Fruit fly (Drosophila melanogaster) whole organism, embryonic: ENCODE data around the gene ver.

Experiments used
- ATbp ChIP-seq: fragments of 200-800 bp; sonication (Bioruptor generic); optimal IDR thresholded peaks from 2 replicates; lab custom pipeline; 2017; ENCODE audit warnings: missing biosample characterization, mild to moderate bottlenecking, missing genetic modification characterization, missing genetic modification reagents
- Ada2b ChIP-seq: fragments of 200-800 bp; sonication (Bioruptor generic); IDR thresholded peaks from 2 replicates; pipeline ENCODE4 v1.3.6; 2022; ENCODE audit warnings: missing biosample characterization, missing genetic modification characterization
- Atf3 ChIP-seq: fragments of 200-800 bp; sonication (Bioruptor generic); optimal IDR thresholded peaks from 3 replicates; lab custom pipeline; 2016; ENCODE audit warnings: missing biosample characterization, missing genetic modification characterization
- B-H1 ChIP-seq: fragments of 200-800 bp; sonication (Bioruptor generic); IDR thresholded peaks from 3 replicates; pipeline ENCODE4 v1.3.6; 2022; ENCODE audit warnings: missing biosample characterization, missing genetic modification characterization
- CG10979 ChIP-seq: fragments of 200-800 bp; sonication (Bioruptor generic); optimal IDR thresholded peaks from 2 replicates; lab custom pipeline; 2018; ENCODE audit warnings: missing biosample characterization, mild to moderate bottlenecking, missing genetic modification characterization, moderate library complexity
- CG11093 ChIP-seq: fragments of 200-800 bp; sonication (Bioruptor generic); IDR thresholded peaks from 3 replicates; pipeline ENCODE4 v1.3.6; 2022; ENCODE audit warnings: missing biosample characterization, missing genetic modification characterization
- CG12659 ChIP-seq: fragments of 200-800 bp; sonication (Bioruptor generic); optimal IDR thresholded peaks from 3 replicates; lab custom pipeline; 2017; ENCODE audit warnings: mild to moderate bottlenecking, missing biosample characterization, missing genetic modification reagents, missing genetic modification characterization
- CG13123 ChIP-seq: fragments of 200-800 bp; sonication (Bioruptor generic); optimal IDR thresholded peaks from 2 replicates; lab custom pipeline; 2016; ENCODE audit warnings: missing biosample characterization, missing genetic modification characterization
- CG14710 ChIP-seq: fragments of 200-800 bp; sonication (Bioruptor generic); optimal IDR thresholded peaks from 3 replicates; lab custom pipeline; 2019; ENCODE audit warnings: missing biosample characterization, mild to moderate bottlenecking, missing genetic modification characterization, moderate library complexity
- CG18764 ChIP-seq: fragments of 200-800 bp; sonication (Bioruptor generic); optimal IDR thresholded peaks from 3 replicates; lab custom pipeline; 2016; ENCODE audit warnings: missing biosample characterization, missing genetic modification characterization
- CG2120 ChIP-seq: fragments of 200-800 bp; sonication (Bioruptor generic); optimal IDR thresholded peaks from 3 replicates; lab custom pipeline; 2016; ENCODE audit warnings: missing biosample characterization, missing genetic modification characterization
- CG30403 ChIP-seq: fragments of 200-800 bp; sonication (Bioruptor generic); optimal IDR thresholded peaks from 3 replicates; lab custom pipeline; 2016; ENCODE audit warnings: missing biosample characterization, missing genetic modification characterization
- CG32532 ChIP-seq: fragments of 200-800 bp; sonication (Bioruptor generic); IDR thresholded peaks from 2 replicates; pipeline ENCODE4 v1.3.6; 2022; ENCODE audit warnings: missing biosample characterization, missing genetic modification characterization
- CG3838 ChIP-seq: fragments of 200-800 bp; sonication (Bioruptor generic); optimal IDR thresholded peaks from 3 replicates; lab custom pipeline; 2016; ENCODE audit warnings: missing biosample characterization, missing genetic modification characterization
- CG4360 ChIP-seq: fragments of 200-800 bp; sonication (Bioruptor generic); IDR thresholded peaks from 2 replicates; pipeline ENCODE4 v1.3.6; 2022; ENCODE audit warnings: missing biosample characterization, missing genetic modification characterization
- CG6272 ChIP-seq: fragments of 200-800 bp; sonication (Bioruptor generic); IDR thresholded peaks from 2 replicates; pipeline ENCODE4 v1.3.6; 2022; ENCODE audit warnings: missing biosample characterization, missing genetic modification characterization
- CG6654 ChIP-seq: fragments of 200-800 bp; sonication (Bioruptor generic); optimal IDR thresholded peaks from 2 replicates; lab custom pipeline; 2017; ENCODE audit warnings: missing biosample characterization, mild to moderate bottlenecking, missing genetic modification characterization
- CG7372 ChIP-seq: fragments of 200-800 bp; sonication (Bioruptor generic); IDR thresholded peaks from 2 replicates; pipeline ENCODE4 v1.3.6; 2022; ENCODE audit warnings: missing biosample characterization, missing genetic modification characterization
- CG7839 ChIP-seq: fragments of 200-800 bp; sonication (Bioruptor generic); optimal IDR thresholded peaks from 3 replicates; lab custom pipeline; 2018; ENCODE audit warnings: missing biosample characterization, mild to moderate bottlenecking, missing genetic modification characterization, moderate library complexity
- CG9215 ChIP-seq: fragments of 200-800 bp; sonication (Bioruptor generic); IDR thresholded peaks from 2 replicates; pipeline ENCODE4 v1.3.6; 2022; ENCODE audit warnings: missing biosample characterization, missing genetic modification characterization
- Deaf1 ChIP-seq: fragments of 200-800 bp; optimal IDR thresholded peaks from 3 replicates; lab custom pipeline; 2019; ENCODE audit warnings: missing biosample characterization, mild to moderate bottlenecking, missing genetic modification characterization, moderate library complexity
- E2f1 ChIP-seq: fragments of 200-800 bp; sonication (Bioruptor generic); IDR thresholded peaks from 2 replicates; pipeline ENCODE4 v1.3.6; 2022; ENCODE audit warnings: missing biosample characterization, missing genetic modification characterization
- Eip74EF ChIP-seq, 2 experiments: fragments of 200-800 bp in 1 of 2; fragments of >200 bp in 1 of 2; sonication (Bioruptor generic) in 1 of 2; optimal IDR thresholded peaks; 2 replicates each; lab custom pipeline; 2017 to 2019; ENCODE audit warnings: missing biosample characterization in 2 of 2, missing genetic modification characterization in 2 of 2, mild to moderate bottlenecking in 1 of 2, moderate library complexity in 1 of 2
- Fer2 ChIP-seq: fragments of 200-800 bp; sonication (Bioruptor generic); optimal IDR thresholded peaks from 2 replicates; lab custom pipeline; 2018; ENCODE audit warnings: missing biosample characterization, mild to moderate bottlenecking, missing genetic modification characterization, moderate library complexity
- Gsc ChIP-seq: fragments of 200-800 bp; sonication (Bioruptor generic); IDR thresholded peaks from 2 replicates; pipeline ENCODE4 v1.3.6; 2022; ENCODE audit warnings: missing biosample characterization, missing genetic modification characterization
- HHEX ChIP-seq: fragments of 200-800 bp; sonication (Bioruptor generic); optimal IDR thresholded peaks from 3 replicates; lab custom pipeline; 2017; ENCODE audit warnings: missing biosample characterization, mild to moderate bottlenecking, missing genetic modification characterization, missing genetic modification reagents
- Hand ChIP-seq: fragments of 200-800 bp; sonication (Bioruptor generic); optimal IDR thresholded peaks from 2 replicates; lab custom pipeline; 2017; ENCODE audit warnings: mild to moderate bottlenecking, missing biosample characterization, missing genetic modification reagents, missing genetic modification characterization
- Lhr ChIP-seq: fragments of 200-800 bp; sonication (Bioruptor generic); optimal IDR thresholded peaks from 3 replicates; lab custom pipeline; 2017; ENCODE audit warnings: mild to moderate bottlenecking, missing biosample characterization, missing genetic modification reagents, missing genetic modification characterization
- Neu2 ChIP-seq: fragments of 200-800 bp; sonication (Bioruptor generic); optimal IDR thresholded peaks from 3 replicates; lab custom pipeline; 2016; ENCODE audit warnings: missing biosample characterization, missing genetic modification characterization, borderline replicate concordance
- Nf-YB ChIP-seq: fragments of 200-800 bp; sonication (Bioruptor generic); optimal IDR thresholded peaks from 3 replicates; lab custom pipeline; 2019; ENCODE audit warnings: missing biosample characterization, mild to moderate bottlenecking, missing genetic modification characterization, moderate library complexity
- Sry-δ ChIP-seq: fragments of 200-800 bp; sonication (Bioruptor generic); optimal IDR thresholded peaks from 2 replicates; lab custom pipeline; 2016; ENCODE audit warnings: missing biosample characterization, missing genetic modification characterization
- chm ChIP-seq: fragments of 200-800 bp; sonication (Bioruptor generic); IDR thresholded peaks from 2 replicates; pipeline ENCODE4 v1.3.6; 2022; ENCODE audit warnings: missing biosample characterization, missing genetic modification characterization
- ems ChIP-seq: fragments of 200-800 bp; sonication (Bioruptor generic); optimal IDR thresholded peaks from 3 replicates; lab custom pipeline; 2016; ENCODE audit warnings: missing biosample characterization, missing genetic modification characterization
- fd64A ChIP-seq: fragments of 200-800 bp; sonication (Bioruptor generic); optimal IDR thresholded peaks from 3 replicates; lab custom pipeline; 2018; ENCODE audit warnings: missing biosample characterization, mild to moderate bottlenecking, missing genetic modification characterization
- gsb ChIP-seq: fragments of 200-800 bp; sonication (Bioruptor generic); IDR thresholded peaks from 2 replicates; pipeline ENCODE4 v1.3.6; 2022; ENCODE audit warnings: missing biosample characterization, missing genetic modification characterization
- hbn ChIP-seq: fragments of 200-800 bp; sonication (Bioruptor generic); IDR thresholded peaks from 2 replicates; pipeline ENCODE4 v1.3.6; 2022; ENCODE audit warnings: missing biosample characterization, missing genetic modification characterization; ENCODE audit not compliant: partially characterized antibody
- her ChIP-seq: fragments of 200-800 bp; sonication (Bioruptor generic); optimal IDR thresholded peaks from 2 replicates; lab custom pipeline; 2016; ENCODE audit warnings: missing biosample characterization, missing genetic modification characterization
- jumu ChIP-seq: fragments of 200-800 bp; sonication (Bioruptor generic); optimal IDR thresholded peaks from 3 replicates; lab custom pipeline; 2016; ENCODE audit warnings: missing biosample characterization, missing genetic modification characterization
- lov ChIP-seq, 2 experiments: fragments of 200-800 bp in 1 of 2; fragments of >200 bp in 1 of 2; sonication (Bioruptor generic) in 1 of 2; IDR thresholded peaks in 1 of 2; optimal IDR thresholded peaks in 1 of 2; 2 replicates in 1 of 2; 3 replicates in 1 of 2; pipeline versions ENCODE4 v1.3.6 to Lab custom; 2017 to 2022; ENCODE audit warnings: missing biosample characterization in 1 of 2, missing genetic modification characterization in 1 of 2
- luna ChIP-seq: fragments of 200-800 bp; sonication (Bioruptor generic); optimal IDR thresholded peaks from 2 replicates; lab custom pipeline; 2016; ENCODE audit warnings: missing biosample characterization, missing genetic modification characterization
- mam ChIP-seq: fragments of 200-800 bp; sonication (Bioruptor generic); optimal IDR thresholded peaks from 3 replicates; lab custom pipeline; 2016; ENCODE audit warnings: missing biosample characterization, missing genetic modification characterization
- pan ChIP-seq, 4 experiments: fragments of >200 bp in 3 of 4; fragments of 200-800 bp in 1 of 4; sonication (Bioruptor generic) in 1 of 4; optimal IDR thresholded peaks in 3 of 4; IDR thresholded peaks in 1 of 4; 2 replicates each; pipeline versions ENCODE4 v1.3.6 to Lab custom; 2017 to 2022; ENCODE audit warnings: missing biosample characterization in 2 of 4, missing genetic modification characterization in 2 of 4, mixed read lengths in 1 of 4
- pzg ChIP-seq: fragments of 200-800 bp; sonication (Bioruptor generic); optimal IDR thresholded peaks from 3 replicates; lab custom pipeline; 2018; ENCODE audit warnings: missing biosample characterization, mild to moderate bottlenecking, missing genetic modification characterization, moderate library complexity
- salm ChIP-seq: fragments of 200-800 bp; sonication (Bioruptor generic); optimal IDR thresholded peaks from 2 replicates; lab custom pipeline; 2018; ENCODE audit warnings: missing biosample characterization, mild to moderate bottlenecking, missing genetic modification characterization
- tin ChIP-seq: fragments of 200-800 bp; sonication (Bioruptor generic); optimal IDR thresholded peaks from 3 replicates; lab custom pipeline; 2016; ENCODE audit warnings: missing biosample characterization, missing genetic modification characterization
- tll ChIP-seq, 2 experiments: fragments of 200-800 bp in 1 of 2; fragments of >200 bp in 1 of 2; sonication (Bioruptor generic) in 1 of 2; optimal IDR thresholded peaks; 2 replicates each; lab custom pipeline; 2017 to 2019; ENCODE audit warnings: missing biosample characterization in 2 of 2, missing genetic modification characterization in 2 of 2, mild to moderate bottlenecking in 1 of 2, moderate library complexity in 1 of 2
- toy ChIP-seq: fragments of 200-800 bp; sonication (Bioruptor generic); IDR thresholded peaks from 2 replicates; pipeline ENCODE4 v1.3.6; 2022; ENCODE audit warnings: missing biosample characterization, missing genetic modification characterization
- trem ChIP-seq: fragments of 200-800 bp; optimal IDR thresholded peaks from 3 replicates; lab custom pipeline; 2019; ENCODE audit warnings: missing biosample characterization, mild to moderate bottlenecking, missing genetic modification characterization, moderate library complexity
- vfl ChIP-seq: fragments of 200-800 bp; sonication (Bioruptor generic); optimal IDR thresholded peaks from 2 replicates; lab custom pipeline; 2016; ENCODE audit warnings: missing biosample characterization, missing genetic modification characterization

ver gene

DNA sequence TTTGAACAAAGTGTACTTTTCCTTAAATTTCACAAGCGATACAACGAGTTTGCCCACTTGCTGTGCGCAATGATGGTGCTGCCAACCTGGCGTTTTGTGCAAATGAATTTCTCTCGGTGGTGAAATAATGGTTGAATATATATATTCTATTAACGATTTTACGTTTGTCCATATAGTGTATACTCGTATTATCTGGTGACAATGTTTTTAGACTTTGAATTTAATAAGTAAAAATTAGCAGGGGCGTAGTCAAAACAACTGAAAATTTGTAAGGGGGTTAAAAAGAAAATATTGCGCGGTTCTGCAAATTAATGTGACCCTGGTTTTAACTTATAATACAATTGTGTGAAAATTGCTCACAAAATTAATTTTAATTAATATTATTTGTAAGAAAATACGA, at the start of gene ver, which contains the start of gene Gcn5 (continued):
- TF ChIP-seq jumu (GFP tag; lab: Kevin White, UChicago) (peak; percentile 78), CG6654 (peak; percentile 75), Ada2b (peak; percentile 92), E2f1 (peak; percentile 93), Neu2 (no peak), B-H1 (GFP tag; lab: Robert Waterston, UW) (peak; percentile 93), pzg (peak; percentile 52), hbn (GFP tag; lab: Robert Waterston, UW) (no peak), CG11093 (GFP tag; lab: Robert Waterston, UW) (peak; percentile 89), ems (GFP tag; lab: Kevin White, UChicago) (peak; percentile 90), mam (GFP tag; lab: Kevin White, UChicago) (peak; percentile 92), CG7372 (GFP tag; lab: Robert Waterston, UW) (peak; percentile 94), Hand (GFP tag; lab: Kevin White, UChicago) (peak; percentile 70), CG2120 (GFP tag; lab: Kevin White, UChicago) (peak; percentile 96), Gsc (GFP tag; lab: Robert Waterston, UW) (peak; percentile 72), gsb (GFP tag; lab: Robert Waterston, UW) (peak; percentile 88), CG32532 (GFP tag; lab: Robert Waterston, UW) (peak; percentile 95), Fer2 (tag; lab: Kevin White, UChicago) (peak; percentile 84), salm (peak; percentile 74), Deaf1 (peak; percentile 67), fd64A (peak; percentile 25), CG6272 (GFP tag; lab: Robert Waterston, UW) (peak; percentile 94), chm (GFP tag; lab: Robert Waterston, UW) (peak; percentile 92), luna (GFP tag; lab: Kevin White, UChicago) (peak; percentile 82), Atf3 (GFP tag; lab: Kevin White, UChicago) (peak; percentile 65), pan (optimal IDR thresholded peaks at IDR 0.05; lab: Kevin White, UChicago) (no peak), pan (GFP tag; optimal IDR thresholded peaks at IDR 0.05 in 1 of 2, IDR thresholded peaks at IDR 0.05 in 1 of 2) (peak in 1 of 2 experiments; percentile 95), CG14710 (peak; percentile 91), CG4360 (peak; percentile 63), her (GFP tag; lab: Kevin White, UChicago) (peak; percentile 1), Eip74EF (GFP tag; optimal IDR thresholded peaks at IDR 0.05; lab: Kevin White, UChicago) (peak in 1 of 2 experiments; percentile 81), Sry-δ (GFP tag; lab: Kevin White, UChicago) (peak; percentile 41), CG18764 (GFP tag; lab: Kevin White, UChicago) (peak; percentile 78), tll (GFP tag; optimal IDR thresholded peaks at IDR 0.05; lab: Kevin White, UChicago) (peak in 1 of 2 experiments; percentile 27), toy (peak; percentile 69; the same call in 1 of the 2 replicates), trem (tag; lab: Kevin White, UChicago) (peak; percentile 100), CG12659 (GFP tag; lab: Kevin White, UChicago) (peak; percentile 95), CG7839 (tag; lab: Kevin White, UChicago) (peak; percentile 93), CG30403 (GFP tag; lab: Kevin White, UChicago) (peak; percentile 93), Nf-YB (GFP tag; lab: Kevin White, UChicago) (peak; percentile 78), CG13123 (GFP tag; lab: Kevin White, UChicago) (peak; percentile 70), ATbp (GFP tag; lab: Kevin White, UChicago) (peak; percentile 85), CG3838 (peak; percentile 70), CG10979 (tag; lab: Kevin White, UChicago) (peak; percentile 87), lov (optimal IDR thresholded peaks at IDR 0.05; lab: Kevin White, UChicago) (no peak), lov (GFP tag; IDR thresholded peaks at IDR 0.05; lab: Robert Waterston, UW) (peak; percentile 90), HHEX (GFP tag; lab: Kevin White, UChicago) (peak; percentile 93), Lhr (GFP tag; lab: Kevin White, UChicago) (peak; percentile 69), tin (GFP tag; lab: Kevin White, UChicago) (peak; percentile 86), vfl (GFP tag; lab: Kevin White, UChicago) (peak; percentile 82), CG9215 (GFP tag; lab: Robert Waterston, UW) (peak; percentile 85)
